Worm (Caenorhabditis elegans) whole organism, L4 larva: ENCODE data around the gene unc-44.

Experiments
- ceh-28 ChIP-seq: fragments of 150-350 bp; optimal IDR thresholded peaks from 2 replicates; lab custom pipeline; 2014; ENCODE audit warnings: missing biosample characterization, missing genetic modification reagents, missing genetic modification characterization
- egl-27 ChIP-seq: sonication (generic microtip); optimal IDR thresholded peaks from 3 replicates; lab custom pipeline; 2017; ENCODE audit warnings: missing biosample characterization, missing genetic modification reagents, missing genetic modification characterization
- hlh-11 ChIP-seq: fragments of 200-800 bp; sonication (Bioruptor generic); optimal IDR thresholded peaks from 2 replicates; lab custom pipeline; 2018; ENCODE audit warnings: mild to moderate bottlenecking, missing genetic modification characterization, missing compliant biosample characterization

DNA sequence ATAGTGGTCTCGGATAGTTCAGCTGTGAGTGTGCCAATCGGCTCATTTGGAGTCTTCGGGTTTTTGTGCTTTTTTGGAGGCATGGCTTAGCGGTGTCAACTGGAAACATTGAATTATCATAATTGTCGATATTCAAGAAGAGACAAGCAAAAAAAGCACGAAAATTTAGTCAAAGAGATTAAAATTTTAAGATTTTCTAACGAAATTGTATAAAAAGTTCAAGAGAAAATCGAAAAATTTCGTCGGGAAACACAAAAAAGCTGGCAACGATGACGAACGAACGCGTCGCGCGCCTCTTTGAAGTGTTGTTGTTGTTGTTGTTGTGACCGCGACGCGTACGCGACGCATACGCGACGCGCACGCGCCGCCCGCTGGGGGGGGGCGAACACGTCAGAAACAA, 36.2 kb downstream of the unc-44 start, which contains the start of gene C46G7.5:
- no peak for TF ChIP-seq egl-27
- TF ChIP-seq ceh-28 (tag; lab: Kevin White, UChicago), result no peak
- TF ChIP-seq hlh-11 (tag; lab: Kevin White, UChicago), result no peak
